Worm (Caenorhabditis elegans): Measurements from ENCODE around the gene odc-1.

odc-1 gene

ce11 chrV:6900173-6900638 is at the start of gene odc-1:
Gene odc-1, minus strand, starts transcription at chrV:6900223.
- no peak for TF ChIP-seq elt-1 (tag; optimal IDR thresholded peaks at IDR 0.05; ENCODE audit: borderline replicate concordance, insufficient read depth)
- TF ChIP-seq M03D4.4 (tag; optimal IDR thresholded peaks at IDR 0.05) = no peak
- no peak for TF ChIP-seq lsy-2 (tag; optimal IDR thresholded peaks at IDR 0.05)
- no peak for TF ChIP-seq nhr-76 (tag; optimal IDR thresholded peaks at IDR 0.05)
- TF ChIP-seq flh-1 (GFP tag; optimal IDR thresholded peaks at IDR 0.05) = no peak
- TF ChIP-seq ztf-11 (tag; optimal IDR thresholded peaks at IDR 0.05) = no peak
- no peak for TF ChIP-seq ceh-43 (GFP tag; optimal IDR thresholded peaks at IDR 0.05)
- no peak for TF ChIP-seq elt-3 (tag; optimal IDR thresholded peaks at IDR 0.05)
- no peak for TF ChIP-seq hlh-1 (tag; optimal IDR thresholded peaks at IDR 0.05)
- no peak for TF ChIP-seq mep-1 (tag; optimal IDR thresholded peaks at IDR 0.05)
- TF ChIP-seq mls-2 (tag; optimal IDR thresholded peaks at IDR 0.05) = no peak

- TF ChIP-seq M03D4.4 (tag; optimal IDR thresholded peaks at IDR 0.05) = no peak
- no peak for TF ChIP-seq snpc-4 (tag; optimal IDR thresholded peaks at IDR 0.05)
- no peak for TF ChIP-seq elt-3 (tag; optimal IDR thresholded peaks at IDR 0.05)
- TF ChIP-seq ham-2 (GFP tag; optimal IDR thresholded peaks at IDR 0.05) = no peak
- TF ChIP-seq ceh-83 (GFP tag; optimal IDR thresholded peaks at IDR 0.05) = no peak
- no peak for TF ChIP-seq ceh-43 (GFP tag; optimal IDR thresholded peaks at IDR 0.05)
- TF ChIP-seq bed-3 (GFP tag; optimal IDR thresholded peaks at IDR 0.05) = no peak
- no peak for TF ChIP-seq tbx-8 (GFP tag; optimal IDR thresholded peaks at IDR 0.05)
- TF ChIP-seq elt-1 (tag; optimal IDR thresholded peaks at IDR 0.05; ENCODE audit: borderline replicate concordance, insufficient read depth) = no peak
- no peak for TF ChIP-seq pha-4 (tag; optimal IDR thresholded peaks at IDR 0.05)
- no peak for TF ChIP-seq nhr-237 (tag; optimal IDR thresholded peaks at IDR 0.05)
- no peak for TF ChIP-seq unc-120 (tag; optimal IDR thresholded peaks at IDR 0.05; ENCODE audit: poor library complexity, severe bottlenecking)
- no peak for TF ChIP-seq flh-1 (GFP tag; optimal IDR thresholded peaks at IDR 0.05)
- TF ChIP-seq lsy-2 (tag; optimal IDR thresholded peaks at IDR 0.05) = no peak
- no peak for TF ChIP-seq mep-1 (tag; optimal IDR thresholded peaks at IDR 0.05)
Measured at ce11 chrV:6949770-6950169, 49.7 kb upstream of the odc-1 start, which contains the start of gene Y57E12B.11. Gene Y57E12B.11, minus strand, starts transcription at chrV:6949870.

ce11 chrV:6948225-6948624 is 48.2 kb upstream of the odc-1 start, which contains the start of gene Y57E12B.1:
Gene Y57E12B.1, plus strand, starts transcription at chrV:6948525.
- TF ChIP-seq flh-1 (GFP tag; optimal IDR thresholded peaks at IDR 0.05) (no peak), ces-1 (GFP tag; optimal IDR thresholded peaks at IDR 0.05) (no peak), tbx-8 (GFP tag; optimal IDR thresholded peaks at IDR 0.05) (no peak), bed-3 (GFP tag; optimal IDR thresholded peaks at IDR 0.05) (no peak), drap-1 (GFP tag; optimal IDR thresholded peaks at IDR 0.05) (no peak), nhr-237 (tag; optimal IDR thresholded peaks at IDR 0.05) (no peak), cnd-1 (tag; optimal IDR thresholded peaks at IDR 0.05) (no peak), nhr-2 (tag; optimal IDR thresholded peaks at IDR 0.05) (no peak), ztf-11 (tag; optimal IDR thresholded peaks at IDR 0.05) (no peak), hlh-1 (tag; optimal IDR thresholded peaks at IDR 0.05) (no peak), M03D4.4 (tag; optimal IDR thresholded peaks at IDR 0.05) (no peak), snpc-4 (tag; optimal IDR thresholded peaks at IDR 0.05) (no peak), sptf-1 (tag; optimal IDR thresholded peaks at IDR 0.05) (no peak), unc-120 (tag; optimal IDR thresholded peaks at IDR 0.05; ENCODE audit: poor library complexity, severe bottlenecking) (no peak), ham-2 (GFP tag; optimal IDR thresholded peaks at IDR 0.05) (no peak), pha-4 (tag; optimal IDR thresholded peaks at IDR 0.05) (no peak), zip-8 (tag; optimal IDR thresholded peaks at IDR 0.05) (no peak)

ce11 chrV:6947442-6947841 is 47.4 kb upstream of the odc-1 start, which contains the start of gene Y57E12B.4:
Gene Y57E12B.4, minus strand, starts transcription at chrV:6947542.
- TF ChIP-seq nhr-28 (tag; optimal IDR thresholded peaks at IDR 0.05) (no peak), ham-2 (GFP tag; optimal IDR thresholded peaks at IDR 0.05) (no peak), mep-1 (tag; optimal IDR thresholded peaks at IDR 0.05) (no peak), hlh-1 (tag; optimal IDR thresholded peaks at IDR 0.05) (no peak), nhr-237 (tag; optimal IDR thresholded peaks at IDR 0.05) (no peak), lsy-2 (tag; optimal IDR thresholded peaks at IDR 0.05) (no peak), lin-32 (GFP tag; optimal IDR thresholded peaks at IDR 0.05) (no peak), nhr-12 (tag; optimal IDR thresholded peaks at IDR 0.05) (no peak), nhr-2 (tag; optimal IDR thresholded peaks at IDR 0.05) (no peak)

ce11 chrV:6935878-6936277 is 35.9 kb upstream of the odc-1 start, which contains the start of gene Y57E12B.10:
Gene Y57E12B.10, minus strand, starts transcription at chrV:6935978.
- TF ChIP-seq tbx-8 (GFP tag; optimal IDR thresholded peaks at IDR 0.05) = no peak
- no peak for TF ChIP-seq unc-39 (tag; optimal IDR thresholded peaks at IDR 0.05)
